Fruit fly (Drosophila melanogaster): ENCODE results near the gene Cyp6d5.

Cyp6d5 gene

DNA sequence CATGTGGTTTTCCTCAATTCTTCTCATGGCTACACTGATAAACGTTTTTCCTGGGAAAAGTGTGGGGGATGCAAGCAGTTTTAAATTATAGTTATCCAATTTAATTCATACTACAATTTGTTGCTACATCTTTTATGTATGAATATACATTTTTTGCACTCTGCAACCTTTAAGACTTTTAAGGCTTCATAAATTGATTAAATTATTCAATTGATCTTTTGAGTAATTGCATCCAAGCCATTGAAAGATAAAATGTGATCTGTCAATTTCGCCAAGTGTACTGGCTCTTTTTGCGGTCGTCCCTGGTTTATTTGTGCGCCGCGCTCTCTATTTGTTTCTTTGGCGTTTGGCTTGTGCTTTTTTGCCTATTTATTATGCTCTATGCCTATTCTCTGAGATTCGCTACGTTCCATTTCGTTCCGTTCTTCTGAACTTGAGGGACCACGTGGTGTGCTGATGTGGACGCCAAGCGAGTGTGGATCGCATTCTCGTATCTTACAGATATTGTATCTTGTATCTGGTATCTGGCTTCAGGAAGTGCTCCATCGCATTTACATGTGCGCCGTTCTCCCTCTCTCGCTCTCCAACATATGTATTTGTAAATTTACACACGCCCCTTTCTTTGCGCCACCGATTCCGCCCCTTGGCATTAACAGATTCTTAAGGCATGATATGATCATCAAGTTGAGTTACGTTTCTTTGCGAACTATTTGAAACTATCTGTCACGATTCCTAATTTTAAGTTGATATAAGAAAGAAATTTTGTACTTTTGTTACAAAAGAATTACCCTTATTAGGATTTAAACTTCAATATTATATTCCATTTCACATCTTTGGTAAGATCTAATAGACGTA is 23.4 kb downstream of the Cyp6d5 start (continued):
- TF ChIP-seq Dip3 (GFP tag; optimal IDR thresholded peaks at IDR 0.05) (peak; percentile 89), br (optimal IDR thresholded peaks at IDR 0.05) (no peak), CG11398 (GFP tag; optimal IDR thresholded peaks at IDR 0.05) (peak; percentile 77), CG17359 (tag; optimal IDR thresholded peaks at IDR 0.05) (peak; percentile 81), CG11247 (GFP tag; IDR thresholded peaks at IDR 0.05) (peak; percentile 85), cad (GFP tag; optimal IDR thresholded peaks at IDR 0.05) (no peak), MESR4 (GFP tag; optimal IDR thresholded peaks at IDR 0.05) (no peak), ATbp (GFP tag; optimal IDR thresholded peaks at IDR 0.05) (peak; percentile 63), CG34422 (GFP tag; IDR thresholded peaks at IDR 0.05) (peak; percentile 73; the same call in 2 of the 3 replicates), trem (tag; optimal IDR thresholded peaks at IDR 0.05) (peak; percentile 16)

DNA sequence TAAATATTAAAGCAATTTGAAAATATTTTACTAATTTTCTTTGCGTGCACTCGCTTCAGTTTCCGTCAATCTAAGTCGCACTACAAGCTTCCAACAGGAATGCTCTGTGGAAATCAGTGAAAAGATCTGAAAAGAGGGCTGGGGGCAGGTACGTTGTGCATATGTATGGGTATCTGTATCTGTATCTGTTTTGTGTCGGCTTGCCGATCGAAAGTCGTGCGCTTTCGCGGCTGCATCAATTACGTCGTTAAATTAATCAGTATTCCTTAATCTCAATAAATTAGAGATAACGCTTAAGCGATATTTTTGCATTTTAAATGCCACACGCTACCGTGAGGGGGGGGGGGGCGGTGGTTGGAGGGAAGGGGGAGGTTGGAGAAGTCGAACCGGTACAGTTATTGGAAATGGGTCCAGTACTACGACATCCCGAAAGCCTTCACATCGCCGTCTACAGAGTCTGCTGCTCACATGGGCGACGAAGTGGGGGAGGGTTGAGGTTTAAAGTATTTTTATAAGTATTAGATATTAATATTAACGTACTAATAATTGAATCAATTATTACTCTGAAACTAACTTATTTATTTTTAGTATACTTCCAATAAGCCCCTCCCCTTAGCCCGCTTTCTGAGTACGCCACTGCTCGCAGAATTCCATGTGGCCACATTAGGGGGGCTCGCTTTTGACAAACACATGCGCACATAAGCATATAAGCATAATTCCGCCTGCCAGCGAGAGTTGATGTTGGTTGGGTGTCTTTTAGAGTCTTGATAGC is 24.2 kb downstream of the Cyp6d5 start:
- TF ChIP-seq Trl (optimal IDR thresholded peaks at IDR 0.05), result no peak
- peak; percentile 72 for TF ChIP-seq Trl (GFP tag; optimal IDR thresholded peaks at IDR 0.05)
- peak; percentile 20 for TF ChIP-seq BEAF-32 (GFP tag; optimal IDR thresholded peaks at IDR 0.05)
- TF ChIP-seq NK7.1 (GFP tag; optimal IDR thresholded peaks at IDR 0.05), result peak; percentile 63
- TF ChIP-seq Drgx (GFP tag; IDR thresholded peaks at IDR 0.05), result peak; percentile 97
- peak; percentile 89 for TF ChIP-seq CG10462 (GFP tag; optimal IDR thresholded peaks at IDR 0.05)
- TF ChIP-seq slbo (GFP tag; IDR thresholded peaks at IDR 0.05), result peak; percentile 99
- TF ChIP-seq jumu (GFP tag; optimal IDR thresholded peaks at IDR 0.05), result peak; percentile 69
- no peak for TF ChIP-seq CG14860 (GFP tag; IDR thresholded peaks at IDR 0.05; ENCODE audit: partially characterized antibody)
- peak; percentile 95 for TF ChIP-seq dimm (GFP tag; IDR thresholded peaks at IDR 0.05)
- no peak for TF ChIP-seq tll (GFP tag; optimal IDR thresholded peaks at IDR 0.05)
- TF ChIP-seq pros (GFP tag; optimal IDR thresholded peaks at IDR 0.05), result no peak
- peak; percentile 97 for TF ChIP-seq C15 (GFP tag; IDR thresholded peaks at IDR 0.05)
- TF ChIP-seq CG4617 (GFP tag; optimal IDR thresholded peaks at IDR 0.05; ENCODE audit: borderline replicate concordance), result peak; percentile 88
- TF ChIP-seq al (GFP tag; IDR thresholded peaks at IDR 0.05), result peak; percentile 99
- TF ChIP-seq Doc2 (GFP tag; IDR thresholded peaks at IDR 0.05), result peak; percentile 92
- no peak for TF ChIP-seq Neu2 (GFP tag; optimal IDR thresholded peaks at IDR 0.05; ENCODE audit: borderline replicate concordance)
- peak; percentile 96 for TF ChIP-seq CG9817 (tag; optimal IDR thresholded peaks at IDR 0.05)
- peak; percentile 66 for TF ChIP-seq CG30020 (tag; optimal IDR thresholded peaks at IDR 0.05)
- peak; percentile 93 for TF ChIP-seq schlank (tag; optimal IDR thresholded peaks at IDR 0.05)
- TF ChIP-seq CG5180 (GFP tag; optimal IDR thresholded peaks at IDR 0.05), result peak; percentile 89
- TF ChIP-seq CG8359 (GFP tag; optimal IDR thresholded peaks at IDR 0.05; ENCODE audit: borderline replicate concordance), result peak; percentile 86
- TF ChIP-seq E2f1 (GFP tag; IDR thresholded peaks at IDR 0.05), result peak; percentile 97
- no peak for TF ChIP-seq CG16813 (GFP tag; IDR thresholded peaks at IDR 0.05; ENCODE audit: partially characterized antibody)
- TF ChIP-seq amos (GFP tag; IDR thresholded peaks at IDR 0.05; ENCODE audit: partially characterized antibody), result no peak
- peak; percentile 95 for TF ChIP-seq sug (tag; optimal IDR thresholded peaks at IDR 0.05)
- TF ChIP-seq yki (optimal IDR thresholded peaks at IDR 0.05), result no peak
- TF ChIP-seq Ets65A (GFP tag), result peak; percentile 97
- peak; percentile 97 for TF ChIP-seq CG14050 (GFP tag; IDR thresholded peaks at IDR 0.05)
- peak; percentile 82 for TF ChIP-seq E2f2 (GFP tag; IDR thresholded peaks at IDR 0.05)
- peak; percentile 95 for TF ChIP-seq CG4424 (GFP tag; optimal IDR thresholded peaks at IDR 0.05)
- TF ChIP-seq chinmo (GFP tag; IDR thresholded peaks at IDR 0.05; ENCODE audit: partially characterized antibody), result 0 out of 4 replicates have a peak, but pooled peaks have one; percentile 7
- peak; percentile 97 for TF ChIP-seq ttk (GFP tag; IDR thresholded peaks at IDR 0.05)
- peak; percentile 96 for TF ChIP-seq Hand (GFP tag; optimal IDR thresholded peaks at IDR 0.05)
- TF ChIP-seq CG6854 (GFP tag; optimal IDR thresholded peaks at IDR 0.05), result peak; percentile 96
- TF ChIP-seq CG12219 (GFP tag; optimal IDR thresholded peaks at IDR 0.05), result peak; percentile 93
- TF ChIP-seq gfzf (GFP tag; optimal IDR thresholded peaks at IDR 0.05), result no peak

Data from whole organism, embryonic.